Worm (Caenorhabditis elegans) whole organism, mixed stage, embryonic: Measurements from ENCODE around the gene elo-8.

ENCODE experiments used
- bed-3 ChIP-seq: fragments of 200-800 bp; sonication (Bioruptor generic); optimal IDR thresholded peaks from 3 replicates; lab custom pipeline; 2018; ENCODE audit warnings: mild to moderate bottlenecking, missing genetic modification characterization, moderate library complexity, missing compliant biosample characterization
- mep-1 ChIP-seq: fragments of 150-350 bp; optimal IDR thresholded peaks from 2 replicates; lab custom pipeline; 2017; ENCODE audit warnings: missing biosample characterization, missing genetic modification reagents, missing genetic modification characterization, inconsistent platforms
- nhr-12 ChIP-seq: fragments of 150-350 bp; optimal IDR thresholded peaks from 2 replicates; lab custom pipeline; 2014; ENCODE audit warnings: missing biosample characterization, missing genetic modification characterization
- nhr-76 ChIP-seq: sonication (generic microtip); optimal IDR thresholded peaks from 2 replicates; lab custom pipeline; 2017; ENCODE audit warnings: missing biosample characterization, missing genetic modification characterization
- sptf-1 ChIP-seq: sonication (generic microtip); optimal IDR thresholded peaks from 2 replicates; lab custom pipeline; 2017; ENCODE audit warnings: mild to moderate bottlenecking, missing genetic modification characterization, moderate library complexity, missing compliant biosample characterization
- unc-62 ChIP-seq: fragments of 150-350 bp; optimal IDR thresholded peaks from 2 replicates; lab custom pipeline; 2014; ENCODE audit warnings: missing biosample characterization, missing genetic modification reagents, missing genetic modification characterization

DNA sequence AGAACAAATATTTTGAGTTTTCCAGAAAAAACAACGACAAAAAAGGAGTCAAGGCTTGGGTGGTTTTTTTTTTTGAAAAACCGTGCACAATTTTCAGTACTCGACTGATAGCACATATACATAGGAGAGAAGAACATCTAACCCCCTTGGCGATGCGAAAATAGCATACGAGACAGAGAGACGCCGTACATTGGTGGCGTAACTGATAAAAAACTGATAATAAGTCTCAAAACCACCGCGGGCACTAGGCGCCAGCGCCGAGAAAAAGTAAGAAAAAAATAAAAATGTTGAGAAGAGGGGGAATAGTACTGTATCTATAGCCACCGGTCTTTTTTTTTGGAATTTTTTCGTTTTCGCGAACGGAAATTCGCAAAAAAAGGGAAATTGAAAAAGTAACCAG lies 36.3 kb downstream of the elo-8 start:
- TF ChIP-seq mep-1 (tag; lab: Kevin White, UChicago), result no peak
- TF ChIP-seq unc-62 (GFP tag; lab: Kevin White, UChicago), result no peak
- no peak for TF ChIP-seq nhr-76 (tag; lab: Kevin White, UChicago)
- no peak for TF ChIP-seq nhr-12
- no peak for TF ChIP-seq bed-3
- no peak for TF ChIP-seq sptf-1 (tag; lab: Kevin White, UChicago)
